Fruit fly (Drosophila melanogaster): Measurements from ENCODE around the gene CG42554.
A peak's percentile ranks its signal among the peaks of the same experiment; 100 is the strongest.

Gene CG42554

dm6 chr3L:810038-810644 is 25.3 kb upstream of the CG42554 start:
- TF ChIP-seq EcR (GFP tag; optimal IDR thresholded peaks at IDR 0.05), result no peak
- 0 out of 3 replicates have a peak, but pooled peaks have one; percentile 28 for TF ChIP-seq fd96Ca (GFP tag; IDR thresholded peaks at IDR 0.05)
- no peak for TF ChIP-seq CG14655 (GFP tag; optimal IDR thresholded peaks at IDR 0.05)
- TF ChIP-seq CG8301 (tag; optimal IDR thresholded peaks at IDR 0.05), result no peak
- TF ChIP-seq Pif1B (GFP tag; optimal IDR thresholded peaks at IDR 0.05), result no peak
- TF ChIP-seq CG32121 (GFP tag; IDR thresholded peaks at IDR 0.05), result no peak
- no peak for TF ChIP-seq CG12605 (GFP tag; IDR thresholded peaks at IDR 0.05)
- TF ChIP-seq Pif1A (GFP tag; optimal IDR thresholded peaks at IDR 0.05), result no peak
- TF ChIP-seq CG34367 (tag; optimal IDR thresholded peaks at IDR 0.05), result no peak

- TF ChIP-seq CG8301 (tag; optimal IDR thresholded peaks at IDR 0.05), result no peak
- no peak for TF ChIP-seq CG14655 (GFP tag; optimal IDR thresholded peaks at IDR 0.05)
- TF ChIP-seq EcR (GFP tag; optimal IDR thresholded peaks at IDR 0.05), result no peak
- no peak for TF ChIP-seq CG10348 (GFP tag; IDR thresholded peaks at IDR 0.05)
- TF ChIP-seq D1 (tag; optimal IDR thresholded peaks at IDR 0.05), result no peak
- no peak for TF ChIP-seq Pif1B (GFP tag; optimal IDR thresholded peaks at IDR 0.05)
- no peak for TF ChIP-seq Ets98B (GFP tag; IDR thresholded peaks at IDR 0.05)
- no peak for TF ChIP-seq gl (tag; optimal IDR thresholded peaks at IDR 0.05)
- TF ChIP-seq CG9948 (tag; optimal IDR thresholded peaks at IDR 0.05), result no peak
- no peak for TF ChIP-seq CG15710 (tag; optimal IDR thresholded peaks at IDR 0.05)
- TF ChIP-seq CG34367 (tag; optimal IDR thresholded peaks at IDR 0.05), result no peak
- no peak for TF ChIP-seq CG12605 (GFP tag; IDR thresholded peaks at IDR 0.05)
- no peak for TF ChIP-seq Pif1A (GFP tag; optimal IDR thresholded peaks at IDR 0.05)
- no peak for TF ChIP-seq rn (GFP tag; IDR thresholded peaks at IDR 0.05)
- no peak for TF ChIP-seq CG13204 (GFP tag; optimal IDR thresholded peaks at IDR 0.05)
- TF ChIP-seq CG4496 (GFP tag; IDR thresholded peaks at IDR 0.05), result no peak
- TF ChIP-seq CG17806 (tag; optimal IDR thresholded peaks at IDR 0.05), result no peak
- TF ChIP-seq CG32121 (GFP tag; IDR thresholded peaks at IDR 0.05), result no peak
- no peak for TF ChIP-seq CG8159 (tag; optimal IDR thresholded peaks at IDR 0.05)
Measured at dm6 chr3L:811816-812215, 23.7 kb upstream of the CG42554 start.

dm6 chr3L:813229-813837 is 22.1 kb upstream of the CG42554 start:
- TF ChIP-seq CG8301 (tag; optimal IDR thresholded peaks at IDR 0.05), result peak; percentile 96
- TF ChIP-seq fd96Ca (GFP tag; IDR thresholded peaks at IDR 0.05), result peak; percentile 98
- TF ChIP-seq Ets98B (GFP tag; IDR thresholded peaks at IDR 0.05), result peak; percentile 97
- peak; percentile 41 for TF ChIP-seq CG13204 (GFP tag; optimal IDR thresholded peaks at IDR 0.05)
- peak; percentile 92 for TF ChIP-seq rn (GFP tag; IDR thresholded peaks at IDR 0.05)
- TF ChIP-seq CG10348 (GFP tag; IDR thresholded peaks at IDR 0.05), result peak; percentile 58; the same call in 1 of the 2 replicates
- peak; percentile 77 for TF ChIP-seq D1 (tag; optimal IDR thresholded peaks at IDR 0.05)
- peak; percentile 91 for TF ChIP-seq CG34367 (tag; optimal IDR thresholded peaks at IDR 0.05)
- TF ChIP-seq Pif1B (GFP tag; optimal IDR thresholded peaks at IDR 0.05), result peak; percentile 85
- TF ChIP-seq CG4496 (GFP tag; IDR thresholded peaks at IDR 0.05), result peak; percentile 97
- peak; percentile 96 for TF ChIP-seq CG32121 (GFP tag; IDR thresholded peaks at IDR 0.05)
- peak; percentile 90 for TF ChIP-seq CG8159 (tag; optimal IDR thresholded peaks at IDR 0.05)
- peak; percentile 93 for TF ChIP-seq CG17806 (tag; optimal IDR thresholded peaks at IDR 0.05)
- peak; percentile 96 for TF ChIP-seq CG14655 (GFP tag; optimal IDR thresholded peaks at IDR 0.05)
- TF ChIP-seq Pif1A (GFP tag; optimal IDR thresholded peaks at IDR 0.05), result peak; percentile 90
- TF ChIP-seq gl (tag; optimal IDR thresholded peaks at IDR 0.05), result peak; percentile 87
- TF ChIP-seq Snoo (tag; optimal IDR thresholded peaks at IDR 0.05), result no peak
- peak; percentile 88 for TF ChIP-seq CG15710 (tag; optimal IDR thresholded peaks at IDR 0.05)
- peak; percentile 92 for TF ChIP-seq CG9948 (tag; optimal IDR thresholded peaks at IDR 0.05)
- peak; percentile 32 for TF ChIP-seq EcR (GFP tag; optimal IDR thresholded peaks at IDR 0.05)
- peak; percentile 92 for TF ChIP-seq CG12605 (GFP tag; IDR thresholded peaks at IDR 0.05)

- TF ChIP-seq Snoo (tag; optimal IDR thresholded peaks at IDR 0.05), result no peak
- no peak for TF ChIP-seq CG32121 (GFP tag; IDR thresholded peaks at IDR 0.05)
- no peak for TF ChIP-seq gl (tag; optimal IDR thresholded peaks at IDR 0.05)
- no peak for TF ChIP-seq EcR (GFP tag; optimal IDR thresholded peaks at IDR 0.05)
- TF ChIP-seq rn (GFP tag; IDR thresholded peaks at IDR 0.05), result no peak
- peak; percentile 31 for TF ChIP-seq CG9948 (tag; optimal IDR thresholded peaks at IDR 0.05)
- peak; percentile 0 for TF ChIP-seq CG15710 (tag; optimal IDR thresholded peaks at IDR 0.05)
- no peak for TF ChIP-seq CG10348 (GFP tag; IDR thresholded peaks at IDR 0.05)
- peak; percentile 56 for TF ChIP-seq CG14655 (GFP tag; optimal IDR thresholded peaks at IDR 0.05)
- peak; percentile 43 for TF ChIP-seq CG8301 (tag; optimal IDR thresholded peaks at IDR 0.05)
- TF ChIP-seq CG13204 (GFP tag; optimal IDR thresholded peaks at IDR 0.05), result no peak
- peak; percentile 32 for TF ChIP-seq CG17806 (tag; optimal IDR thresholded peaks at IDR 0.05)
- TF ChIP-seq Pif1B (GFP tag; optimal IDR thresholded peaks at IDR 0.05), result no peak
- TF ChIP-seq CG12605 (GFP tag; IDR thresholded peaks at IDR 0.05), result 0 out of 2 replicates have a peak, but pooled peaks have one; percentile 16
- peak; percentile 45; the same call in 1 of the 3 replicates for TF ChIP-seq CG4496 (GFP tag; IDR thresholded peaks at IDR 0.05)
- 0 out of 3 replicates have a peak, but pooled peaks have one; percentile 44 for TF ChIP-seq fd96Ca (GFP tag; IDR thresholded peaks at IDR 0.05)
- TF ChIP-seq CG8159 (tag; optimal IDR thresholded peaks at IDR 0.05), result peak; percentile 31
- TF ChIP-seq D1 (tag; optimal IDR thresholded peaks at IDR 0.05), result no peak
- peak; percentile 21 for TF ChIP-seq Pif1A (GFP tag; optimal IDR thresholded peaks at IDR 0.05)
- TF ChIP-seq CG34367 (tag; optimal IDR thresholded peaks at IDR 0.05), result no peak
- peak; percentile 33; the same call in 1 of the 2 replicates for TF ChIP-seq Ets98B (GFP tag; IDR thresholded peaks at IDR 0.05)
Measured at dm6 chr3L:813911-814310, 21.6 kb upstream of the CG42554 start.

Measured in whole organism, pupa.